Worm (Caenorhabditis elegans): Measurements from ENCODE around the gene coq-2.

Gene coq-2

DNA sequence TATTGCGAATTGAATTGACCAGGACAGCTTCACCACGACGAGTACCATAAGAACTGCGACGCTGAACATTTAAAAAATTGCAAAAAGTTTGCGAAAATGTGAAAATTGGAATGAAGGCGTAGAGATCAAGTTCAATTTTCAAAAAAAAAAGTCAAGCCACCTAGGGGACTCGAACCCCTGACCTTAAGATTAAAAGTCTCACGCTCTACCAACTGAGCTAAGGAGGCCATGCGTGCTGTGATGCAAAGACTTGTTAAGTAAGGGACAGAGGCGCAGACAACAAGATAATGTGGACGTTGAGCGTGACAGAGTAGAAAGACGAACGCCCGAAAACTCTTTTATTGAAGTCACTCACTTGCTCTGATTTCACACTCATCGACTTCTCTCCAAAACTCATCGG is 48.2 kb upstream of the coq-2 start (continued):
- peak; percentile 88 for TF ChIP-seq F26F4.8 (GFP tag; conservative IDR thresholded peaks at IDR 0.05)
- peak; percentile 85 for TF ChIP-seq aha-1 (tag)
- TF ChIP-seq arid-1 (GFP tag; conservative IDR thresholded peaks at IDR 0.05): peak; percentile 84
- TF ChIP-seq nhr-10 (tag; optimal IDR thresholded peaks at IDR 0.05): no peak
- peak; percentile 49 for TF ChIP-seq lir-3 (tag; optimal IDR thresholded peaks at IDR 0.05)
- TF ChIP-seq F44E2.7 (GFP tag; IDR thresholded peaks at IDR 0.05): peak; percentile 75; the same call in 1 of the 2 replicates
- peak; percentile 19 to 36 for TF ChIP-seq mdl-1 (tag; optimal IDR thresholded peaks at IDR 0.05)
- peak; percentile 73 for TF ChIP-seq lin-13 (GFP tag; optimal IDR thresholded peaks at IDR 0.05)
- TF ChIP-seq R02D3.7 (tag; optimal IDR thresholded peaks at IDR 0.05): peak; percentile 8
- TF ChIP-seq daf-12 (tag; optimal IDR thresholded peaks at IDR 0.05): no peak
- no peak for TF ChIP-seq fos-1 (tag; optimal IDR thresholded peaks at IDR 0.05)
- no peak for TF ChIP-seq hlh-11 (tag; optimal IDR thresholded peaks at IDR 0.05)
- peak; percentile 64 for TF ChIP-seq hlh-30 (tag; optimal IDR thresholded peaks at IDR 0.05; ENCODE audit: insufficient read depth)
- TF ChIP-seq Y105C5A.15 (GFP tag; IDR thresholded peaks at IDR 0.05): 0 out of 2 replicates have a peak, but pooled peaks have one; percentile 65
- peak; percentile 86 for TF ChIP-seq hmg-1.1 (GFP tag; IDR thresholded peaks at IDR 0.05)
- 0 out of 2 replicates have a peak, but pooled peaks have one; percentile 42 for TF ChIP-seq zip-11 (GFP tag; IDR thresholded peaks at IDR 0.05)
- TF ChIP-seq nhr-42 (GFP tag; IDR thresholded peaks at IDR 0.05): peak; percentile 52
- TF ChIP-seq unc-39 (tag; optimal IDR thresholded peaks at IDR 0.05): no peak
- peak; percentile 63; the same call in 1 of the 2 replicates for TF ChIP-seq dmd-9 (GFP tag; IDR thresholded peaks at IDR 0.05)
- peak; percentile 92 for TF ChIP-seq tra-1 (GFP tag; IDR thresholded peaks at IDR 0.05)
- peak; percentile 51 for TF ChIP-seq ztf-7 (tag; optimal IDR thresholded peaks at IDR 0.05)
- TF ChIP-seq T20F7.1 (GFP tag; optimal IDR thresholded peaks at IDR 0.05): peak; percentile 51
- peak; percentile 87 for TF ChIP-seq madf-9 (GFP tag; conservative IDR thresholded peaks at IDR 0.05)
- TF ChIP-seq sdz-12 (GFP tag; optimal IDR thresholded peaks at IDR 0.05): no peak
- TF ChIP-seq F10B5.3 (tag; optimal IDR thresholded peaks at IDR 0.05): peak; percentile 48
- no peak for TF ChIP-seq skn-1 (tag; optimal IDR thresholded peaks at IDR 0.05)
- no peak for TF ChIP-seq egl-27 (tag; optimal IDR thresholded peaks at IDR 0.05)
- TF ChIP-seq php-3 (GFP tag; IDR thresholded peaks at IDR 0.05): peak; percentile 65; the same call in 1 of the 2 replicates
- peak; percentile 66 for TF ChIP-seq F49E8.2 (tag; optimal IDR thresholded peaks at IDR 0.05; ENCODE audit: borderline replicate concordance)
- peak; percentile 51; the same call in 1 of the 2 replicates for TF ChIP-seq zfp-3 (GFP tag; conservative IDR thresholded peaks at IDR 0.05)
- TF ChIP-seq ceh-20 (GFP tag; IDR thresholded peaks at IDR 0.05): no peak; the same call in none of the 2 replicates
- peak; percentile 16 for TF ChIP-seq nhr-28 (tag; optimal IDR thresholded peaks at IDR 0.05)
- peak; percentile 91 for TF ChIP-seq nhr-41 (GFP tag; IDR thresholded peaks at IDR 0.05)
- TF ChIP-seq mxl-2 (GFP tag; conservative IDR thresholded peaks at IDR 0.05): peak; percentile 75; the same call in 1 of the 2 replicates
- TF ChIP-seq nhr-76 (tag; optimal IDR thresholded peaks at IDR 0.05): no peak
- 0 out of 2 replicates have a peak, but pooled peaks have one; percentile 22 for TF ChIP-seq saeg-2 (GFP tag; IDR thresholded peaks at IDR 0.05)
- TF ChIP-seq lin-15B (tag; optimal IDR thresholded peaks at IDR 0.05): no peak
- no peak for TF ChIP-seq daf-8 (GFP tag; IDR thresholded peaks at IDR 0.05)
- peak; percentile 85 for TF ChIP-seq ctbp-1 (GFP tag; IDR thresholded peaks at IDR 0.05)
- no peak for TF ChIP-seq aly-2 (tag; optimal IDR thresholded peaks at IDR 0.05)
- TF ChIP-seq unc-130 (GFP tag; optimal IDR thresholded peaks at IDR 0.05): peak; percentile 51
- no peak for TF ChIP-seq Y75B8A.6 (GFP tag; IDR thresholded peaks at IDR 0.05)
- TF ChIP-seq nhr-6 (tag; optimal IDR thresholded peaks at IDR 0.05): peak; percentile 49
- TF ChIP-seq zfp-2 (tag; optimal IDR thresholded peaks at IDR 0.05): peak; percentile 1
- peak; percentile 66; the same call in 1 of the 2 replicates for TF ChIP-seq mdt-29 (GFP tag; IDR thresholded peaks at IDR 0.05)
- TF ChIP-seq spr-3 (GFP tag; optimal IDR thresholded peaks at IDR 0.05): no peak

Measured in whole organism, L4 larva.